Fruit fly (Drosophila melanogaster) whole organism, embryonic: ENCODE measurements around the gene Sec5.

Experiments used
- Ada2b ChIP-seq: fragments of 200-800 bp; sonication (Bioruptor generic); IDR thresholded peaks from 2 replicates; pipeline ENCODE4 v1.3.6; 2022; ENCODE audit warnings: missing biosample characterization, missing genetic modification characterization
- Asciz ChIP-seq: fragments of 200-800 bp; sonication (Bioruptor generic); optimal IDR thresholded peaks from 2 replicates; lab custom pipeline; 2017; ENCODE audit warnings: missing biosample characterization, mild to moderate bottlenecking, missing genetic modification characterization, missing genetic modification reagents
- B-H1 ChIP-seq: fragments of 200-800 bp; sonication (Bioruptor generic); IDR thresholded peaks from 3 replicates; pipeline ENCODE4 v1.3.6; 2022; ENCODE audit warnings: missing biosample characterization, missing genetic modification characterization
- CG10462 ChIP-seq: fragments of 200-800 bp; sonication (Bioruptor generic); optimal IDR thresholded peaks from 2 replicates; lab custom pipeline; 2016; ENCODE audit warnings: missing biosample characterization, missing genetic modification characterization
- CG10959 ChIP-seq: fragments of 200-800 bp; sonication (Bioruptor generic); IDR thresholded peaks from 2 replicates; pipeline ENCODE4 v1.3.6; 2022; ENCODE audit warnings: missing biosample characterization, missing genetic modification characterization
- CG11247 ChIP-seq: fragments of 200-800 bp; sonication (Bioruptor generic); IDR thresholded peaks from 2 replicates; pipeline ENCODE4 v1.3.6; 2022; ENCODE audit warnings: missing biosample characterization, missing genetic modification characterization
- CG11504 ChIP-seq: fragments of 200-800 bp; sonication (Bioruptor generic); optimal IDR thresholded peaks from 3 replicates; lab custom pipeline; 2019; ENCODE audit warnings: missing biosample characterization, mild to moderate bottlenecking, missing genetic modification characterization, moderate library complexity
- CG1529 ChIP-seq: fragments of 200-800 bp; sonication (Bioruptor generic); optimal IDR thresholded peaks from 3 replicates; lab custom pipeline; 2018; ENCODE audit warnings: missing biosample characterization, missing genetic modification characterization
- CG1603 ChIP-seq: fragments of 200-800 bp; sonication (Bioruptor generic); optimal IDR thresholded peaks from 2 replicates; lab custom pipeline; 2019; ENCODE audit warnings: missing biosample characterization, mild to moderate bottlenecking, missing genetic modification characterization, moderate library complexity
- CG17385 ChIP-seq: fragments of 200-800 bp; sonication (Bioruptor generic); optimal IDR thresholded peaks from 3 replicates; lab custom pipeline; 2018; ENCODE audit warnings: missing biosample characterization, mild to moderate bottlenecking, missing genetic modification characterization
- CG17568 ChIP-seq: fragments of 200-800 bp; sonication (Bioruptor generic); optimal IDR thresholded peaks from 2 replicates; lab custom pipeline; 2018; ENCODE audit warnings: missing biosample characterization, mild to moderate bottlenecking, missing genetic modification characterization, moderate library complexity
- CG2129 ChIP-seq: fragments of 200-800 bp; sonication (Bioruptor generic); IDR thresholded peaks from 2 replicates; pipeline ENCODE4 v1.3.6; 2022; ENCODE audit warnings: missing biosample characterization, missing genetic modification characterization; ENCODE audit not compliant: partially characterized antibody
- CG2712 ChIP-seq: fragments of 200-800 bp; optimal IDR thresholded peaks from 3 replicates; lab custom pipeline; 2019; ENCODE audit warnings: missing biosample characterization, mild to moderate bottlenecking, missing genetic modification characterization, moderate library complexity
- CG4282 ChIP-seq: fragments of 200-800 bp; sonication (Bioruptor generic); optimal IDR thresholded peaks from 2 replicates; lab custom pipeline; 2016; ENCODE audit warnings: missing biosample characterization, missing genetic modification characterization
- CG6689 ChIP-seq: fragments of 200-800 bp; sonication (Bioruptor generic); IDR thresholded peaks from 2 replicates; pipeline ENCODE4 v1.3.6; 2022; ENCODE audit warnings: missing biosample characterization, missing genetic modification characterization
- CrebB ChIP-seq: fragments of 200-800 bp; sonication (Bioruptor generic); optimal IDR thresholded peaks from 3 replicates; lab custom pipeline; 2018; ENCODE audit warnings: missing biosample characterization, mild to moderate bottlenecking, missing genetic modification characterization
- Drgx ChIP-seq: fragments of 200-800 bp; sonication (Bioruptor generic); IDR thresholded peaks from 2 replicates; pipeline ENCODE4 v1.3.6; 2022; ENCODE audit warnings: missing biosample characterization, missing genetic modification characterization
- Ets65A ChIP-seq: fragments of 200-800 bp; sonication (Bioruptor generic); peaks from one replicate; lab custom pipeline; 2016; ENCODE audit warnings: missing biosample characterization, missing genetic modification characterization
- H15 ChIP-seq: fragments of 200-800 bp; sonication (Bioruptor generic); IDR thresholded peaks from 3 replicates; pipeline ENCODE4 v1.3.6; 2022; ENCODE audit warnings: missing biosample characterization, missing genetic modification characterization
- Hey ChIP-seq: fragments of 200-800 bp; sonication (Bioruptor generic); optimal IDR thresholded peaks from 3 replicates; lab custom pipeline; 2018; ENCODE audit warnings: missing biosample characterization, mild to moderate bottlenecking, missing genetic modification characterization
- Hr39 ChIP-seq: fragments of >200 bp; optimal IDR thresholded peaks from 2 replicates; lab custom pipeline; 2017
- Hr51 ChIP-seq, 2 experiments: fragments of 200-800 bp; sonication (Bioruptor generic); optimal IDR thresholded peaks; 2 replicates in 1 of 2; 3 replicates in 1 of 2; lab custom pipeline; 2016 to 2018; ENCODE audit warnings: missing biosample characterization in 2 of 2, missing genetic modification characterization in 2 of 2, mild to moderate bottlenecking in 1 of 2, moderate library complexity in 1 of 2
- Hr78 ChIP-seq, 2 experiments: fragments of 200-800 bp in 1 of 2; fragments of >200 bp in 1 of 2; sonication (Bioruptor generic) in 1 of 2; optimal IDR thresholded peaks; 2 replicates each; lab custom pipeline; 2017 to 2019; ENCODE audit warnings: missing biosample characterization in 2 of 2, missing genetic modification characterization in 2 of 2, mild to moderate bottlenecking in 1 of 2, moderate library complexity in 1 of 2
- Oli ChIP-seq: fragments of 200-800 bp; sonication (Bioruptor generic); optimal IDR thresholded peaks from 2 replicates; lab custom pipeline; 2018; ENCODE audit warnings: missing biosample characterization, mild to moderate bottlenecking, missing genetic modification characterization, moderate library complexity
- Ptx1 ChIP-seq: fragments of 200-800 bp; sonication (Bioruptor generic); IDR thresholded peaks from 2 replicates; pipeline ENCODE4 v1.3.6; 2022; ENCODE audit warnings: missing biosample characterization, missing genetic modification characterization
- Sox100B ChIP-seq: fragments of 200-800 bp; sonication (Bioruptor generic); optimal IDR thresholded peaks from 3 replicates; lab custom pipeline; 2018; ENCODE audit warnings: missing biosample characterization, mild to moderate bottlenecking, missing genetic modification characterization
- Sox102F ChIP-seq: fragments of 200-800 bp; sonication (Bioruptor generic); optimal IDR thresholded peaks from 2 replicates; lab custom pipeline; 2018; ENCODE audit warnings: missing biosample characterization, mild to moderate bottlenecking, missing genetic modification characterization, moderate library complexity
- Ssrp ChIP-seq: fragments of 200-800 bp; sonication (Bioruptor generic); optimal IDR thresholded peaks from 2 replicates; lab custom pipeline; 2018; ENCODE audit warnings: missing biosample characterization, mild to moderate bottlenecking, missing genetic modification characterization, moderate library complexity
- ac ChIP-seq: fragments of 200-800 bp; sonication (Bioruptor generic); optimal IDR thresholded peaks from 3 replicates; lab custom pipeline; 2017; ENCODE audit warnings: missing biosample characterization, mild to moderate bottlenecking, missing genetic modification characterization
- az2 ChIP-seq: fragments of 200-800 bp; sonication (Bioruptor generic); optimal IDR thresholded peaks from 3 replicates; lab custom pipeline; 2016; ENCODE audit warnings: missing biosample characterization, missing genetic modification characterization
- crol ChIP-seq: fragments of 200-800 bp; sonication (Bioruptor generic); IDR thresholded peaks from 2 replicates; pipeline ENCODE4 v1.3.6; 2022; ENCODE audit warnings: missing biosample characterization, missing genetic modification characterization
- dati ChIP-seq: fragments of 200-800 bp; sonication (Bioruptor generic); IDR thresholded peaks from 2 replicates; pipeline ENCODE4 v1.3.6; 2022; ENCODE audit warnings: missing biosample characterization, missing genetic modification characterization
- dmrt99B ChIP-seq: fragments of 200-800 bp; sonication (Bioruptor generic); optimal IDR thresholded peaks from 2 replicates; lab custom pipeline; 2018; ENCODE audit warnings: missing biosample characterization, mild to moderate bottlenecking, missing genetic modification characterization, moderate library complexity
- gem ChIP-seq: fragments of 200-800 bp; sonication (Bioruptor generic); optimal IDR thresholded peaks from 2 replicates; lab custom pipeline; 2019; ENCODE audit warnings: missing biosample characterization, mild to moderate bottlenecking, missing genetic modification characterization, moderate library complexity
- gsb-n ChIP-seq: fragments of 200-800 bp; sonication (Bioruptor generic); optimal IDR thresholded peaks from 3 replicates; lab custom pipeline; 2018; ENCODE audit warnings: missing biosample characterization, mild to moderate bottlenecking, missing genetic modification characterization
- maf-S ChIP-seq: fragments of 200-800 bp; sonication (Bioruptor generic); optimal IDR thresholded peaks from 2 replicates; lab custom pipeline; 2016; ENCODE audit warnings: missing biosample characterization, missing genetic modification characterization
- mirr ChIP-seq: fragments of 200-800 bp; sonication (Bioruptor generic); optimal IDR thresholded peaks from 3 replicates; lab custom pipeline; 2018; ENCODE audit warnings: missing biosample characterization, mild to moderate bottlenecking, missing genetic modification characterization
- phol ChIP-seq: fragments of 200-800 bp; sonication (Bioruptor generic); optimal IDR thresholded peaks from 3 replicates; lab custom pipeline; 2018; ENCODE audit warnings: missing biosample characterization, mild to moderate bottlenecking, missing genetic modification characterization, moderate library complexity
- prd ChIP-seq, 3 experiments: fragments of >200 bp in 2 of 3; fragments of 200-800 bp in 1 of 3; sonication (Bioruptor generic) in 1 of 3; optimal IDR thresholded peaks in 2 of 3; IDR thresholded peaks in 1 of 3; 2 replicates in 2 of 3; 3 replicates in 1 of 3; pipeline versions ENCODE4 v1.3.6 to Lab custom; 2017 to 2022; ENCODE audit warnings: missing biosample characterization in 1 of 3, missing genetic modification characterization in 1 of 3
- pum ChIP-seq: fragments of 200-800 bp; sonication (Bioruptor generic); optimal IDR thresholded peaks from 2 replicates; lab custom pipeline; 2016; ENCODE audit warnings: missing biosample characterization, missing genetic modification characterization
- sisA ChIP-seq: fragments of 200-800 bp; sonication (Bioruptor generic); IDR thresholded peaks from 2 replicates; pipeline ENCODE4 v1.3.6; 2022; ENCODE audit warnings: missing biosample characterization, missing genetic modification characterization
- tio ChIP-seq: fragments of 200-800 bp; sonication (Bioruptor generic); optimal IDR thresholded peaks from 2 replicates; lab custom pipeline; 2017; ENCODE audit warnings: missing biosample characterization, missing genetic modification characterization, inconsistent platforms
- twi ChIP-seq: fragments of 200-800 bp; optimal IDR thresholded peaks from 2 replicates; lab custom pipeline; 2019; ENCODE audit warnings: missing biosample characterization, mild to moderate bottlenecking, missing genetic modification characterization, moderate library complexity
- vnd ChIP-seq: fragments of 200-800 bp; sonication (Bioruptor generic); IDR thresholded peaks from 3 replicates; pipeline ENCODE4 v1.3.6; 2022; ENCODE audit warnings: missing biosample characterization, missing genetic modification characterization; ENCODE audit not compliant: partially characterized antibody

Gene Sec5

DNA sequence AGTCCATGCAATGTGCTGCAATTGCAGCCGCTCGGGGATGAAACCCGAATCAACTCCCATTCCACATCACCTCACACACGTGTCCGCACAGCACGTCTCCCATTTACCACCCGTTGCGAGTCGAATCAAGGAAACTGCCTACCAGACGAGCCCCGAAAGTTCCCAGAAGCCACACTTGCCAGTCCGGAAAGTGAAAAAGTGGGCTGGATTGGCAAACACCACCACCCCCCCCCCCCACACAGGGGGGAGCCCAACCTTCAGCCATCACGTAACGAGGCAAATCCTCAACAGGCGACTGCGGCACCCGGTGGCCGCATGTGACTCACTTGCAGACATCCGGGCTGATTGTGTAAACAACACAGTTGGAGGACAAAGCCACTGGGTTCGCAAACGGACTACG is 47.7 kb downstream of the Sec5 start:
- peak; percentile 70 for TF ChIP-seq crol (GFP tag; lab: Robert Waterston, UW)
- no peak for TF ChIP-seq CG10959 (GFP tag; lab: Robert Waterston, UW)
- peak; percentile 96 for TF ChIP-seq Hey
- TF ChIP-seq maf-S = no peak
- no peak for TF ChIP-seq CG4282
- TF ChIP-seq Hr39 (lab: Kevin White, UChicago) = peak; percentile 78
- TF ChIP-seq Ets65A (GFP tag; lab: Kevin White, UChicago) = peak; percentile 17
- peak; percentile 6 for TF ChIP-seq gsb-n (tag; lab: Kevin White, UChicago)
- peak; percentile 0 for TF ChIP-seq mirr (GFP tag; lab: Kevin White, UChicago)
- TF ChIP-seq twi = no peak
- TF ChIP-seq CG17385 (GFP tag; lab: Kevin White, UChicago) = no peak

DNA sequence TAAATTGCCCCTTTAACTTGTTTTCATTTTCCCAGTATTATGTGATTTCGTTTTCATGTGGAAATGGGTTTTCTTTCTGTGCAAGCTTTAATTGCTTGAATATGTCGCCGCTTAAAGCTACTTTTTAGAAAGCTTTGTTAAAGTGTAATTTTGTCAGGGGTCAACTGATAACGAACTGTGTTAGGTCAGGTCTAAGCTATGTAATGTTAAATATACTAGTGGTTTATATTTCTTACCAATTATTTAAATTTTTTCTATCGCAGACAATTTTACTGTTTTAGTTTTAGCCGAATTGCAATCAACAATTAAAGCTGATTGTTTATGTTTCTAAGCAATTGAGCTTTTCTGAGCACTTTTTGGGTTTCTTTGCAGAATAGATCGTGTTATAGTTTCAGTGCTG is 49.2 kb downstream of the Sec5 start:
- TF ChIP-seq dati (no peak), Hr78 (GFP tag; optimal IDR thresholded peaks at IDR 0.05; lab: Kevin White, UChicago) (peak in 1 of 2 experiments; percentile 91), B-H1 (GFP tag; lab: Robert Waterston, UW) (no peak), pum (GFP tag; lab: Kevin White, UChicago) (no peak), CG10462 (GFP tag; lab: Kevin White, UChicago) (no peak), CG1529 (GFP tag; lab: Kevin White, UChicago) (no peak)

DNA sequence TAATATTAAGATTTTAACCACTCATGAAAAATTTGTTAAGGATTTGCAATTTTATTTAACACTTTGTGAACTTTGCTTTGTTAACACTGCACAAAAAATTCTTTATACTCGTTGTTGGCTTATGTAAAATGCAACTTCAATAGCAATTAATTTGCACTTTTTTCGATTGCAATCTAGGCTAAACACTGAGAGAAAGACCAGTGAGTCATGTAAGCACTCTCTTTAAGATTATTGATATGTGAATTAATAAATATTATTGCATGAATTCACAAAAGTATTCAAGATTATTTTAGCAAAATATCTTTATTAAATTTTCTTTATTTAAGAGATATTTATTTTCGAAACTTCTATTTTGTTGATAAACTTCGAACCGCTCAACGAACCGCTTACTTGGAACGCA is 49.7 kb downstream of the Sec5 start:
- TF ChIP-seq Sox102F (GFP tag; lab: Kevin White, UChicago) (peak; percentile 37), CG11504 (tag; lab: Kevin White, UChicago) (peak; percentile 35), sisA (0 out of 2 replicates have a peak, but pooled peaks have one; percentile 16), Ets65A (GFP tag; lab: Kevin White, UChicago) (peak; percentile 16), CG6689 (0 out of 2 replicates have a peak, but pooled peaks have one; percentile 25), Ada2b (GFP tag; lab: Robert Waterston, UW) (no peak), H15 (GFP tag; lab: Robert Waterston, UW) (no peak), Hr51 (GFP tag; optimal IDR thresholded peaks at IDR 0.05; lab: Kevin White, UChicago) (peak in 1 of 2 experiments; percentile 9), gem (tag; lab: Kevin White, UChicago) (peak; percentile 44), CG2129 (GFP tag; lab: Robert Waterston, UW) (no peak), tio (GFP tag; lab: Kevin White, UChicago) (peak; percentile 14), vnd (GFP tag; lab: Robert Waterston, UW) (no peak), CG2712 (tag; lab: Kevin White, UChicago) (no peak), CG17568 (no peak), Sox100B (GFP tag; lab: Kevin White, UChicago) (peak; percentile 12), CG1603 (tag; lab: Kevin White, UChicago) (no peak), az2 (peak; percentile 12), Ssrp (tag; lab: Kevin White, UChicago) (peak; percentile 10), Ptx1 (GFP tag; lab: Robert Waterston, UW) (0 out of 2 replicates have a peak, but pooled peaks have one; percentile 20), Asciz (GFP tag; lab: Kevin White, UChicago) (peak; percentile 43), Oli (peak; percentile 25), Drgx (GFP tag; lab: Robert Waterston, UW) (peak; percentile 37), ac (GFP tag; lab: Kevin White, UChicago) (no peak), CrebB (tag; lab: Kevin White, UChicago) (no peak), phol (tag; lab: Kevin White, UChicago) (peak; percentile 26), CG11247 (GFP tag; lab: Robert Waterston, UW) (no peak), dmrt99B (tag; lab: Kevin White, UChicago) (peak; percentile 24), prd (optimal IDR thresholded peaks at IDR 0.05; lab: Kevin White, UChicago) (no peak), prd (GFP tag; IDR thresholded peaks at IDR 0.05; lab: Robert Waterston, UW) (no peak)
